Worm (Caenorhabditis elegans) whole organism, early embryonic: ENCODE results near the gene F53F1.4.

Source experiments
- B0310.2 ChIP-seq: sonication (generic microtip); optimal IDR thresholded peaks from 2 replicates; lab custom pipeline; 2016; ENCODE audit warnings: mild to moderate bottlenecking, missing genetic modification characterization, missing compliant biosample characterization
- F13C5.2 ChIP-seq: sonication (generic microtip); optimal IDR thresholded peaks from 2 replicates; lab custom pipeline; 2017; ENCODE audit warnings: mild to moderate bottlenecking, missing genetic modification characterization, inconsistent platforms, missing compliant biosample characterization
- aly-1 ChIP-seq: sonication (generic microtip); optimal IDR thresholded peaks from 2 replicates; lab custom pipeline; 2016; ENCODE audit warnings: missing genetic modification characterization, missing compliant biosample characterization
- ama-1 ChIP-seq: fragments of 150-350 bp; optimal IDR thresholded peaks from 2 replicates; lab custom pipeline; 2014
- ceh-13 ChIP-seq: fragments of 200-800 bp; sonication (Bioruptor generic); optimal IDR thresholded peaks from 2 replicates; lab custom pipeline; 2018; ENCODE audit warnings: mild to moderate bottlenecking, missing genetic modification characterization, missing compliant biosample characterization
- ceh-36 ChIP-seq: sonication (generic microtip); optimal IDR thresholded peaks from 2 replicates; lab custom pipeline; 2016; ENCODE audit warnings: missing genetic modification characterization, inconsistent platforms, missing compliant biosample characterization
- ets-7 ChIP-seq: sonication (generic microtip); optimal IDR thresholded peaks from 2 replicates; lab custom pipeline; 2016; ENCODE audit warnings: missing genotype, missing genetic modification characterization, missing compliant biosample characterization
- flt-1 ChIP-seq: fragments of 200-800 bp; sonication (Bioruptor generic); IDR thresholded peaks from 2 replicates; pipeline ENCODE4 v1.3.6; 2022; ENCODE audit warnings: missing genetic modification characterization, missing compliant biosample characterization
- hmbx-1 ChIP-seq: sonication (generic microtip); optimal IDR thresholded peaks from 2 replicates; lab custom pipeline; 2016; ENCODE audit warnings: mild to moderate bottlenecking, missing genetic modification characterization, missing compliant biosample characterization
- hmg-4 ChIP-seq: fragments of 200-800 bp; sonication (Bioruptor generic); optimal IDR thresholded peaks from 2 replicates; lab custom pipeline; 2018; ENCODE audit warnings: mild to moderate bottlenecking, missing genetic modification characterization, missing compliant biosample characterization
- hnd-1 ChIP-seq: sonication (generic microtip); optimal IDR thresholded peaks from 2 replicates; lab custom pipeline; 2016; ENCODE audit warnings: missing genetic modification characterization, missing compliant biosample characterization
- pes-1 ChIP-seq: fragments of 200-800 bp; sonication (Bioruptor generic); IDR thresholded peaks from 2 replicates; pipeline ENCODE4 v1.3.6; 2022; ENCODE audit warnings: missing genetic modification reagents, missing genetic modification characterization, missing compliant biosample characterization
- scrt-1 ChIP-seq: fragments of 200-800 bp; sonication (Bioruptor generic); IDR thresholded peaks from 2 replicates; pipeline ENCODE4 v1.3.6; 2022; ENCODE audit warnings: missing genetic modification characterization, missing compliant biosample characterization
- sea-1 ChIP-seq: fragments of 200-800 bp; sonication (Bioruptor generic); conservative IDR thresholded peaks from 2 replicates; pipeline ENCODE4 v1.3.6; 2022; ENCODE audit warnings: missing genetic modification characterization, missing compliant biosample characterization
- tbx-11 ChIP-seq: fragments of 200-800 bp; sonication (Bioruptor generic); IDR thresholded peaks from 2 replicates; pipeline ENCODE4 v1.3.6; 2022; ENCODE audit warnings: missing genetic modification characterization, missing compliant biosample characterization
- tbx-37 ChIP-seq: fragments of 200-800 bp; sonication (Bioruptor generic); conservative IDR thresholded peaks from 2 replicates; pipeline ENCODE4 v1.3.6; 2022; ENCODE audit warnings: missing genetic modification reagents, missing genetic modification characterization, missing compliant biosample characterization
- tra-4 ChIP-seq: sonication (generic microtip); optimal IDR thresholded peaks from 2 replicates; lab custom pipeline; 2017; ENCODE audit warnings: missing genetic modification characterization, missing compliant biosample characterization

The F53F1.4 gene

DNA sequence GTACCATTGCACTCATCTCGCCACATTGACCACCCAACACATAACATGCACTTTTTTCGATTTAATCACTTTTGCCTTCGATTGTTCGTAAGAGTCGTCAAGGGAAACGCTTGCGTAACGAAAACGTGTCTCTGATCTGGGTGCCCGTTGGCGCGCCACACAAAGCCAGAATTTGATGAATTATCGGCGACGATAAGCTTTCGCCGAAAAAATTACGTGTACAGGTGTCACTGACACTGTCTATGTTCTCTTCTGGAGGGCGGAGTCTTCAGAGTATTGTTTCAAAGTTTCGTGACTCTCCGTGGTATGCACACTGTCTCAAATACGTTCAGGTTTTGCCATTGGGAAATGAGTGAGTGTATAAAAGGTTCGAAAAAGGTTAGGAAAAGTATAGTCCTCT lies at the start of gene F53F1.4:
F53F1.4 (plus strand) TSS at position 390 of the 400 bp plus-strand sequence.
- no peak for TF ChIP-seq ceh-36 (tag; lab: Kevin White, UChicago)
- no peak for TF ChIP-seq flt-1 (GFP tag; lab: Robert Waterston, UW)
- TF ChIP-seq tra-4 (tag; lab: Kevin White, UChicago), result no peak
- TF ChIP-seq ceh-13 (GFP tag; lab: Kevin White, UChicago), result no peak
- TF ChIP-seq pes-1, result no peak
- no peak for TF ChIP-seq tbx-37 (GFP tag; lab: Robert Waterston, UW)
- TF ChIP-seq aly-1 (tag; lab: Kevin White, UChicago), result no peak
- no peak for TF ChIP-seq sea-1 (GFP tag; lab: Robert Waterston, UW)
- TF ChIP-seq B0310.2, result no peak
- TF ChIP-seq hmbx-1 (tag; lab: Kevin White, UChicago), result no peak
- no peak for TF ChIP-seq tbx-11 (GFP tag; lab: Robert Waterston, UW)

DNA sequence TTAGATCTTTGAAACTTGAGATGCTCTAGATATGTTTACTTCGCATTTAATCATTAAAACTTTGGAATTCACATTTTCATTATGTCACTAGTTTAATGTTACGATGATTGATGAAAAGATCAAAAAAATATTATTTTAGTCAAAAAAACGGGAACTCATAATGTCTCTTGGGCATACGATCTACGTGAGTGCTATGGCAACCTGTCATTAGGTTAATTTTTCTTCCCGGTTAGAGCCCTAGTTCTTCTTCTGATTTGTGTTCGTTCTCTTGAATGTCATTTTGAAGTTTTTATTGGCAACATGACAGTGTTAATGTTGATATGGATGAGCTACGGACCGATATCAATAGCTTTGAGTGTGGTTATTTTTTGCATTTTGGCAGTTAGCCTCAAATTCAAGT lies 47.5 kb upstream of the F53F1.4 start, which contains the start of gene srg-46:
srg-46 (plus strand) TSS at position 301 of the 400 bp plus-strand sequence.
- TF ChIP-seq hmg-4 (GFP tag; lab: Kevin White, UChicago) (no peak), ceh-13 (GFP tag; lab: Kevin White, UChicago) (no peak), sea-1 (GFP tag; lab: Robert Waterston, UW) (no peak), aly-1 (tag; lab: Kevin White, UChicago) (no peak), tra-4 (tag; lab: Kevin White, UChicago) (no peak), tbx-37 (GFP tag; lab: Robert Waterston, UW) (no peak), ama-1 (lab: Kevin White, UChicago) (no peak), ceh-36 (tag; lab: Kevin White, UChicago) (no peak)

DNA sequence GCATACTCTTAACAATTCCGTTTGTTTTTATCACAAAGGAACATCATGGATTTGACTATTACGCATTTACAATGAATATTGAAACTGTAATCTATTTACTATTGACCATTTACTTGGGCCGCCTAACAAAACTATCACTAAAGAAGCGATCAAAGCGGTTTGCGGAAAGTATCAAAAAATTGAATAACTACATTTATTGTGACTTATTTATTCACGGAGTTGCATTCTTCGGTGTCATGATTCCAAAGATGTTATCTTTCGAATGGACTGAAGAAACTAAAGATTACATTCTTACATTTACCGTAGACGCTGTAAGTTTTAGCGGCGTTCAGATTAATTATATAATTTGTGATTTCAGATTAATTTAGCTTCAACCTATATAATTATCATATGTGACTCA lies 46.6 kb upstream of the F53F1.4 start:
- TF ChIP-seq tbx-11 (GFP tag; lab: Robert Waterston, UW) (no peak), F13C5.2 (no peak), ama-1 (lab: Kevin White, UChicago) (no peak)

DNA sequence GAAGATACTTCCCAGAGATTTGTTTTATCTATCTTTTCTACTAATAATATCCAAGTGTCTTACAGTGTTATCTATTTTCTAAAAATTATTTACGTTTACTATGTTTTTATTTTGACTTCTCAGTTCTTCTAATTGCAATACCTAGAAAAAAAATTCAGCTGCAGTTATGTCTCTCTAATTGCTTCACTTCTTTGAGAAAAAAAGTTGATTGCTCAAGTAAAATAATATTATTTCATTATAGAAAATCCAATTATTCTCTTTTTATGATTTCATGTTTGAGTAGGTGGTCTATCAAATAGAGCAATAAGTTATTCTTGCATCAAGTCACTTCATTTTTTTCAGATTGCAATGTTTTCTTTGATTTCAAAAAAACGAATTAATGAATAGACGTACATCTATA lies 44.4 kb upstream of the F53F1.4 start:
- no peak for TF ChIP-seq pes-1
- no peak for TF ChIP-seq tbx-37 (GFP tag; lab: Robert Waterston, UW)
- no peak for TF ChIP-seq ets-7 (tag; lab: Kevin White, UChicago)
- no peak for TF ChIP-seq hmbx-1 (tag; lab: Kevin White, UChicago)
- TF ChIP-seq flt-1 (GFP tag; lab: Robert Waterston, UW), result no peak
- TF ChIP-seq sea-1 (GFP tag; lab: Robert Waterston, UW), result no peak
- TF ChIP-seq hmg-4 (GFP tag; lab: Kevin White, UChicago), result no peak
- no peak for TF ChIP-seq ama-1 (lab: Kevin White, UChicago)
- no peak for TF ChIP-seq ceh-36 (tag; lab: Kevin White, UChicago)
- TF ChIP-seq scrt-1 (GFP tag; lab: Robert Waterston, UW), result no peak
- no peak for TF ChIP-seq B0310.2

DNA sequence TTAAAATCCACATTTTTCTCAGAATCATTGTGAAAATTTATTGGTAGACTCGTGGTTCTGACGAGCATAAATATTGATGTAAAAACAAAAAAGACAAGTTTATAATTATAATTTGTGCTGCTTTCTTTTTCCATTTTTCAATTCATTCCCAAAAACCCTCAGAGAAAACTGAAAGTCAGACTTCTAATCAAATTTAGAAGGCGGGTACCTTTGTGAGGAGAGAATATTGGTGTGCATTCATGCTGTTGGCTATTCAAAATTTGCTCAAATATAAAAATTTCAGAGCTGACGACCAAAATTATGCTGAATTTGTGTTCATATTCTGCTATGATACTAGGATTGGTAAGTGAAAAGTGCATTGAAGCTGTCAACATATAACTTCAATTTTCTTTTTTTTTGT lies 43.9 kb upstream of the F53F1.4 start, which contains the start of gene srx-125:
srx-125 (plus strand) TSS at position 301 of the 400 bp plus-strand sequence.
- TF ChIP-seq ets-7 (tag; lab: Kevin White, UChicago) (no peak), tra-4 (tag; lab: Kevin White, UChicago) (no peak), tbx-37 (GFP tag; lab: Robert Waterston, UW) (no peak), aly-1 (tag; lab: Kevin White, UChicago) (no peak), B0310.2 (no peak), hmg-4 (GFP tag; lab: Kevin White, UChicago) (no peak), ceh-36 (tag; lab: Kevin White, UChicago) (no peak), tbx-11 (GFP tag; lab: Robert Waterston, UW) (no peak), hnd-1 (no peak), flt-1 (GFP tag; lab: Robert Waterston, UW) (no peak), sea-1 (GFP tag; lab: Robert Waterston, UW) (no peak), ama-1 (lab: Kevin White, UChicago) (no peak), F13C5.2 (no peak)

DNA sequence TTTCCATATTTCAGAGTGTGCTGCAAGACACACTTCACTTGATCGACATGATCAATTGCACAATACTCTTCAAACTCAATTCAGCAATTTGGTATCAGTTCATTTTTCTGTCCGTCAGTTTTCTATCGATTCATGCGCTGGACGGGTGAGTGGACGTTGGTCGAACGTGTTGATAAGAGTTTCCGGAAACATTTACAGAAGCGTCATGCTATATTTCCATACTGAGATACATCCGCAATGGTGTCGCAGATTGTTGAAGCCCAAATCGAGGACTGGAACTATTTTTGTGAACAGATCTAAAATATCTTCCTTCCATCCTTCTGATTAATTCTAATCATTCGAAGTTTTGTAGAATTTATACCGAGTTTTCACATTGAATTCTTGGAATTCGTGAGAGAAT lies 41.2 kb upstream of the F53F1.4 start:
- TF ChIP-seq ceh-36 (tag; lab: Kevin White, UChicago) (no peak), ets-7 (tag; lab: Kevin White, UChicago) (no peak), hmbx-1 (tag; lab: Kevin White, UChicago) (no peak), pes-1 (no peak), sea-1 (GFP tag; lab: Robert Waterston, UW) (no peak), aly-1 (tag; lab: Kevin White, UChicago) (no peak), ceh-13 (GFP tag; lab: Kevin White, UChicago) (no peak), flt-1 (GFP tag; lab: Robert Waterston, UW) (no peak), ama-1 (lab: Kevin White, UChicago) (no peak)

DNA sequence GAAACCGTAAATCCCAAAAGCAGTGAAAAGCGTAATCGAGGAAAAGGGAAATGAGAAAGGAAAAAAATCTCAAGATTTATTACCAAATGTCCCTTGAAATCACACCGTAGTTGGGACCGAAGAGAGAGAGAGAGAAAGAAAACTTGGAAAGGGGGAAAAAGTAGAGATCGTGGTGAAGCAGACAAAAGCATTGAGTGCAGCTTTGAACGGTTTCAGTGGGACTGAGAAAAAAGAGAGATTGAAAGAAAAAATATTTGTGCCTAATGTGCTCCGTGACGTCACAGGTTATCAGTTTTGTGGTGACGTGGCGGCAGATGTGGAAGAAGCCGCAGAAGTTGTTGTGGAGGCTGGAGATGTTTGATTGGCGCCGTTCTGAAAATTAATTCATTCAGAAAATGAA lies 40.6 kb upstream of the F53F1.4 start:
- TF ChIP-seq pes-1, result no peak
- TF ChIP-seq tbx-37 (GFP tag; lab: Robert Waterston, UW), result no peak
- no peak for TF ChIP-seq hmbx-1 (tag; lab: Kevin White, UChicago)
- no peak for TF ChIP-seq hnd-1
- no peak for TF ChIP-seq ceh-13 (GFP tag; lab: Kevin White, UChicago)

DNA sequence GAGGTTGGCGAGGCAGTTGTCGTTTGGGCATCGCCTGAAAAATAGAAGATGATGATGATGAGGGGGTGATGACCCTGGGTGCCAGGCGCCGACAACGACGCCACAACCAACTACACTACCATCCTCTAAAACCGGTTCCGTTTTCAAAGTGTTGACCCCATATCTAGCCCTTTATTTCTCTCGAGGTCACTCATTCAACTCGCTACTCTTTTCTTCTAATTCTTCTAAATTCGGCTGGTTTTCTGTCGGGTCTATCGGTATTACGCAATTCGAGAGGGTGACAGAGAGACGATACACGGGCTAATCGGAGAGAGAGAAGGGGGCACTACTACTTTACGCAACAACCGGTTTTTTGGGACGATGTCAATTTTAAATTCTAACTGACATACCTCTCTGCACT lies 39.5 kb upstream of the F53F1.4 start:
- TF ChIP-seq flt-1 (GFP tag; lab: Robert Waterston, UW), result no peak
- TF ChIP-seq aly-1 (tag; lab: Kevin White, UChicago), result no peak
- TF ChIP-seq hmg-4 (GFP tag; lab: Kevin White, UChicago), result no peak
- TF ChIP-seq tbx-37 (GFP tag; lab: Robert Waterston, UW), result no peak
- TF ChIP-seq ets-7 (tag; lab: Kevin White, UChicago), result no peak
- no peak for TF ChIP-seq ama-1 (lab: Kevin White, UChicago)
- TF ChIP-seq F13C5.2, result no peak
- TF ChIP-seq hmbx-1 (tag; lab: Kevin White, UChicago), result no peak
- no peak for TF ChIP-seq ceh-36 (tag; lab: Kevin White, UChicago)
- TF ChIP-seq ceh-13 (GFP tag; lab: Kevin White, UChicago), result no peak
